Fruit fly (Drosophila melanogaster) S2 (cell line): ENCODE measurements around the gene RabX4.

Experiments used
- CG8478 ChIP-seq: fragments of >200 bp; optimal IDR thresholded peaks from 2 replicates; lab custom pipeline; 2018
- CTCF ChIP-seq, 2 experiments: fragments of >200 bp; optimal IDR thresholded peaks; 2 replicates each; lab custom pipeline; 2018

dm6 chr3R:24787734-24788133 lies 40.5 kb downstream of the RabX4 start, which contains the start of gene Ets96B:
- TF ChIP-seq CG8478 (lab: Kevin White, UChicago) (no peak), CTCF (optimal IDR thresholded peaks at IDR 0.05; lab: Kevin White, UChicago) (no peak)
